Worm (Caenorhabditis elegans) whole organism, midembryonic: ENCODE data around the gene F15H10.8.

ENCODE experiments used
- cog-1 ChIP-seq: sonication (generic microtip); optimal IDR thresholded peaks from 2 replicates; lab custom pipeline; 2016; ENCODE audit warnings: missing genetic modification characterization, missing compliant biosample characterization
- med-1 ChIP-seq: sonication (generic microtip); optimal IDR thresholded peaks from 2 replicates; lab custom pipeline; 2017; ENCODE audit warnings: missing genetic modification characterization, mild to moderate bottlenecking, missing compliant biosample characterization, antibody characterized with exemption, missing genetic modification reagents; ENCODE audit not compliant: insufficient read depth
- ref-1 ChIP-seq: fragments of 200-800 bp; sonication (Bioruptor generic); conservative IDR thresholded peaks from 2 replicates; pipeline ENCODE4 v1.3.6; 2022; ENCODE audit warnings: missing genetic modification reagents, missing genetic modification characterization, missing compliant biosample characterization
- tab-1 ChIP-seq: fragments of 200-800 bp; sonication (Bioruptor generic); IDR thresholded peaks from 2 replicates; pipeline ENCODE4 v1.3.6; 2022; ENCODE audit warnings: missing genetic modification characterization, missing compliant biosample characterization
- ztf-23 ChIP-seq: fragments of 200-800 bp; sonication (Bioruptor generic); IDR thresholded peaks from 2 replicates; pipeline ENCODE4 v1.3.6; 2022; ENCODE audit warnings: missing genetic modification reagents, missing genetic modification characterization, missing compliant biosample characterization

DNA sequence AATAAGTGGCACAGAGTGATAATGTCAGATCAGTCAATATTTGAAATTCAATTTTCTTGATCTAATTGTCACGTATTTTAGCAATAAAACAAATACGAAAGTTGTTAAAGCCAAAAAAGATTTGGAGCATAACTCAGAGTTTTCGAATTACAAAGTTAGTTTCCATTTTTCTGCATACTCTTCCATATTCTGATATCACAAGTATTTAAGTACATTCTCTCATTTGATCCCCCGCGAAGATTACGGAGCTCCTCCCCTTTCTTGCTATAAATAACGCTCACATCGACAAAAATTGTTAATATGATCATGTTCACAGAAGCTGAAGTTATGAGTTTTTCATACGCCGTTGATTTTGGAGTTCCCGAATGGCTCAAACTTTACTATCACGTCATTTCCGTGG is 34.4 kb downstream of the F15H10.8 start, which contains the start of gene sri-20:
- no peak for TF ChIP-seq tab-1 (GFP tag; lab: Robert Waterston, UW)
- no peak for TF ChIP-seq med-1 (GFP tag; lab: Kevin White, UChicago)
- no peak for TF ChIP-seq cog-1
- TF ChIP-seq ztf-23: no peak
- no peak for TF ChIP-seq ref-1 (GFP tag; lab: Robert Waterston, UW)
